Worm (Caenorhabditis elegans) whole organism, early embryonic: ENCODE data around the gene srbc-66.

Experiments used
- F13C5.2 ChIP-seq: sonication (generic microtip); optimal IDR thresholded peaks from 2 replicates; lab custom pipeline; 2017; ENCODE audit warnings: mild to moderate bottlenecking, missing genetic modification characterization, inconsistent platforms, missing compliant biosample characterization
- aly-1 ChIP-seq: sonication (generic microtip); optimal IDR thresholded peaks from 2 replicates; lab custom pipeline; 2016; ENCODE audit warnings: missing genetic modification characterization, missing compliant biosample characterization
- ama-1 ChIP-seq: fragments of 150-350 bp; optimal IDR thresholded peaks from 2 replicates; lab custom pipeline; 2014
- flt-1 ChIP-seq: fragments of 200-800 bp; sonication (Bioruptor generic); IDR thresholded peaks from 2 replicates; pipeline ENCODE4 v1.3.6; 2022; ENCODE audit warnings: missing genetic modification characterization, missing compliant biosample characterization
- hmbx-1 ChIP-seq: sonication (generic microtip); optimal IDR thresholded peaks from 2 replicates; lab custom pipeline; 2016; ENCODE audit warnings: mild to moderate bottlenecking, missing genetic modification characterization, missing compliant biosample characterization
- tbx-37 ChIP-seq: fragments of 200-800 bp; sonication (Bioruptor generic); conservative IDR thresholded peaks from 2 replicates; pipeline ENCODE4 v1.3.6; 2022; ENCODE audit warnings: missing genetic modification reagents, missing genetic modification characterization, missing compliant biosample characterization

ce11 chrV:3509878-3510277 is 20.6 kb upstream of the srbc-66 start, which contains the start of gene str-228:
- TF ChIP-seq aly-1 (tag; lab: Kevin White, UChicago) = no peak
- no peak for TF ChIP-seq ama-1
- no peak for TF ChIP-seq flt-1 (GFP tag; lab: Robert Waterston, UW)
- TF ChIP-seq hmbx-1 (tag; lab: Kevin White, UChicago) = no peak
- no peak for TF ChIP-seq tbx-37
- no peak for TF ChIP-seq F13C5.2 (tag; lab: Kevin White, UChicago)
